Worm (Caenorhabditis elegans): ENCODE measurements around the gene his-48.
A peak's percentile ranks its signal among the peaks of the same experiment; 100 is the strongest.

his-48 gene

DNA sequence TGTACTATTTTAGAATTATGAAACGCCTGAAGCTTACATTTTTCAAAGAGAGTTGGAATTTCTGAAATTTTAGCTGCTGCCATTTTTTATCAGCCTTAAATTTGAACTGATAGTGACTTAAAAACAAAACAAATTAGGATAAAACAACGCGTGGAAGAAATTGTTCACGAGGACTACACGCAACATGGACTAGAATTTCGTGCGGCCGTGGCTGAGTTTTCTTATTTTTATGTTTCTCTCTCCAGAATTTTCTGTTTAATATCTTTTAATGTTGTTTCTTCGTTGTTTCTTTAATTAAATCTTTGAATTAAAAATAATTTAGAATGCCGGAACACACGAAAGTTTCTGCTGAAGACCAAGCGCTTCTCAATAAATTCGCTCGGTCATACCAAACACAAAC, 9.7 kb upstream of the his-48 start, which contains the start of the genes B0035.3, B0035.22 and pfd-4 (continued):
- TF ChIP-seq blmp-1 (tag; optimal IDR thresholded peaks at IDR 0.05; ENCODE audit: insufficient read depth) = no peak

ce11 chrIV:11315688-11316087, 8.9 kb upstream of the his-48 start:
- TF ChIP-seq nhr-10 (tag; optimal IDR thresholded peaks at IDR 0.05) (no peak), nhr-25 (tag; optimal IDR thresholded peaks at IDR 0.05) (no peak), nhr-11 (tag; optimal IDR thresholded peaks at IDR 0.05) (no peak), nhr-6 (tag; optimal IDR thresholded peaks at IDR 0.05) (no peak), sma-3 (GFP tag; optimal IDR thresholded peaks at IDR 0.05) (no peak), sem-4 (tag; optimal IDR thresholded peaks at IDR 0.05) (no peak), ZK546.5 (tag; optimal IDR thresholded peaks at IDR 0.05) (no peak), egl-27 (tag; optimal IDR thresholded peaks at IDR 0.05) (no peak), unc-62 (GFP tag; optimal IDR thresholded peaks at IDR 0.05) (no peak), skn-1 (tag; optimal IDR thresholded peaks at IDR 0.05) (no peak), alr-1 (tag; optimal IDR thresholded peaks at IDR 0.05) (no peak), nhr-129 (tag; optimal IDR thresholded peaks at IDR 0.05) (no peak), gmeb-1 (tag; optimal IDR thresholded peaks at IDR 0.05) (no peak), ztf-4 (tag; optimal IDR thresholded peaks at IDR 0.05) (no peak), nhr-21 (tag; optimal IDR thresholded peaks at IDR 0.05) (no peak), aly-2 (tag; optimal IDR thresholded peaks at IDR 0.05) (no peak)

- TF ChIP-seq ztf-1 (GFP tag; conservative IDR thresholded peaks at IDR 0.05) (no peak), gmeb-1 (tag; optimal IDR thresholded peaks at IDR 0.05) (no peak), mab-5 (tag; optimal IDR thresholded peaks at IDR 0.05) (no peak), ZK546.5 (tag; optimal IDR thresholded peaks at IDR 0.05) (no peak), lsy-2 (tag; optimal IDR thresholded peaks at IDR 0.05) (peak in 1 of 2 experiments; percentile 0)
Measured at ce11 chrIV:11316106-11316505, 8.4 kb upstream of the his-48 start.

DNA sequence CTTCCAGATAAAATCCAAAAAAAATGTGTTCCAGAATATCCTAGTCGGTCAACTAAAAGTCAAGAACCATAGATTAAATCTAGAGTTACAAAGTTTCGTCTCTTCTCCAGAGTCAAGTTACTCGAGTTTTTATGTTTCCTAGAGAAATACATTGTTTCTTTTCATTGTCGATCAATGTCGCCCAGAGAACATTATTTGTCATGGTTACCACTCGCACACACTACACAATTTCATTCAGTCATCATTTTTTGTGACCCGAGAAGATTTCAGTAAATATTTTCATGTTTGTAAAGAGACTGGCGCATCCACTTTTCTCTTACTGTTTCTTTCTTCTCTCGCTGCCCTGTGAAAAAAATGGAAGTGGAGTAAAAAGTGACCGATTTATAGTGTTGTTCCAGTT, 7.9 kb upstream of the his-48 start:
- TF ChIP-seq sma-3 (GFP tag; optimal IDR thresholded peaks at IDR 0.05) (no peak), snpc-4 (tag; optimal IDR thresholded peaks at IDR 0.05) (no peak), sma-9 (GFP tag; optimal IDR thresholded peaks at IDR 0.05) (no peak), sma-9 (tag; optimal IDR thresholded peaks at IDR 0.05) (no peak), nhr-23 (tag; optimal IDR thresholded peaks at IDR 0.05) (no peak), skn-1 (tag; optimal IDR thresholded peaks at IDR 0.05) (no peak)

ce11 chrIV:11317119-11317518, 7.4 kb upstream of the his-48 start, which contains the start of gene gspd-1:
gspd-1 (plus strand) TSS chrIV:11317419.
- TF ChIP-seq lsy-2 (tag; optimal IDR thresholded peaks at IDR 0.05) (no peak), skn-1 (tag; optimal IDR thresholded peaks at IDR 0.05) (no peak), zag-1 (tag; optimal IDR thresholded peaks at IDR 0.05) (no peak), elt-1 (tag; optimal IDR thresholded peaks at IDR 0.05) (no peak), nhr-11 (tag; optimal IDR thresholded peaks at IDR 0.05) (no peak), F13H6.1 (tag; optimal IDR thresholded peaks at IDR 0.05) (no peak), ztf-4 (tag; optimal IDR thresholded peaks at IDR 0.05) (no peak), nhr-77 (tag; optimal IDR thresholded peaks at IDR 0.05) (no peak), mab-5 (tag; optimal IDR thresholded peaks at IDR 0.05) (no peak), ama-1 (optimal IDR thresholded peaks at IDR 0.05) (no peak)

DNA sequence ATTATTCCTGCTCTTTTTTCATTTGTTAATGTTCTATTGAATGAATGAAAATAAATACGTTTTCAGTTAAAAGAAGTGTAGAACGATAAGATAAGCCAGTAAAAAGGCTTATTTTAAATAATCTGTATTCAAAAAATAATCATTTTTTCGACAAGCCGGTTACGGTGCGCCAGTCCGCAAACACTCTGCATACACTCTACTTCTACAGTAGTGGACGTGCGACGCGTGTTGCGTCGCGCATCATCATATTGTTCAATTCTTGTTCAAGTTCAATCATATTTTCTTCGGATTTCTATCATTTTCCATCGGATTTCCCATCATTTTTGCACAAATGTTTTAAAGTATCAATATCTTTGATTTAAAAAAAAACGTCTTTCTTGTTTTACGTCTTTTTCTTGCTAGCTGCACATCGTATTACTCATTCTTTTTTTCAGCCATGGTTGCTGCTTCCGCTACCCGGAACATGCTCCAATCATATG, 4.6 kb upstream of the his-48 start, which contains the start of gene B0035.18:
TSS of gene B0035.18 (plus strand) at position 429 of the 479 bp plus-strand sequence.
- no peak for TF ChIP-seq F13H6.1 (tag; optimal IDR thresholded peaks at IDR 0.05)
- no peak for TF ChIP-seq nhr-12 (tag; optimal IDR thresholded peaks at IDR 0.05)
- TF ChIP-seq mbf-1 (tag; optimal IDR thresholded peaks at IDR 0.05) = no peak
- TF ChIP-seq dmd-4 (tag; optimal IDR thresholded peaks at IDR 0.05) = no peak

ce11 chrIV:11320500-11320899, 4.0 kb upstream of the his-48 start, which contains the start of gene edg-1:
edg-1 (plus strand) TSS chrIV:11320800.
- TF ChIP-seq nhr-237 (tag; optimal IDR thresholded peaks at IDR 0.05) (no peak), ztf-1 (GFP tag; conservative IDR thresholded peaks at IDR 0.05) (no peak), nhr-12 (tag; optimal IDR thresholded peaks at IDR 0.05) (no peak), nhr-10 (tag; optimal IDR thresholded peaks at IDR 0.05) (no peak), nhr-6 (tag; optimal IDR thresholded peaks at IDR 0.05) (no peak), F13H6.1 (tag; optimal IDR thresholded peaks at IDR 0.05) (no peak), Y55F3AM.14 (GFP tag; optimal IDR thresholded peaks at IDR 0.05) (no peak), ztf-11 (tag; optimal IDR thresholded peaks at IDR 0.05) (no peak), ceh-82 (tag; optimal IDR thresholded peaks at IDR 0.05) (no peak), ceh-16 (tag; optimal IDR thresholded peaks at IDR 0.05) (no peak), blmp-1 (tag; optimal IDR thresholded peaks at IDR 0.05; ENCODE audit: insufficient read depth) (no peak), mdl-1 (tag; optimal IDR thresholded peaks at IDR 0.05) (no peak), mab-5 (tag; optimal IDR thresholded peaks at IDR 0.05) (no peak)
